Worm (Caenorhabditis elegans) whole organism, L3 larva: Measurements from ENCODE around the gene ZK177.3.
"Not testable (repeated sequence)": the region's sequence is repeated elsewhere in the genome, so short reads cannot be mapped to it uniquely, and the experiment has no call there.

ENCODE experiments used
- ZK546.5 ChIP-seq: sonication (generic microtip); optimal IDR thresholded peaks from 2 replicates; lab custom pipeline; 2017; ENCODE audit warnings: missing biosample characterization, missing genetic modification characterization
- aly-2 ChIP-seq: fragments of 150-350 bp; optimal IDR thresholded peaks from 2 replicates; lab custom pipeline; 2014; ENCODE audit warnings: missing biosample characterization, missing genetic modification characterization
- ama-1 ChIP-seq: fragments of 150-350 bp; optimal IDR thresholded peaks from 2 replicates; lab custom pipeline; 2018
- ceh-16 ChIP-seq: sonication (generic microtip); optimal IDR thresholded peaks from 2 replicates; lab custom pipeline; 2017; ENCODE audit warnings: missing biosample characterization, missing genetic modification characterization
- ceh-28 ChIP-seq: fragments of 150-350 bp; optimal IDR thresholded peaks from 2 replicates; lab custom pipeline; 2014; ENCODE audit warnings: missing biosample characterization, missing genetic modification reagents, missing genetic modification characterization
- ceh-9 ChIP-seq: sonication (generic microtip); optimal IDR thresholded peaks from 2 replicates; lab custom pipeline; 2018; ENCODE audit warnings: missing biosample characterization, missing genetic modification characterization
- daf-12 ChIP-seq: fragments of 150-350 bp; optimal IDR thresholded peaks from 2 replicates; lab custom pipeline; 2014; ENCODE audit warnings: missing biosample characterization, missing genetic modification reagents, missing genetic modification characterization
- egl-5 ChIP-seq: fragments of 150-350 bp; optimal IDR thresholded peaks from 2 replicates; lab custom pipeline; 2017; ENCODE audit warnings: missing biosample characterization, missing genetic modification reagents, missing genetic modification characterization, inconsistent platforms
- elt-1 ChIP-seq: fragments of 150-350 bp; optimal IDR thresholded peaks from 2 replicates; lab custom pipeline; 2014; ENCODE audit warnings: missing biosample characterization, missing genetic modification characterization
- elt-2 ChIP-seq: sonication (generic microtip); optimal IDR thresholded peaks from 2 replicates; lab custom pipeline; 2016; ENCODE audit warnings: missing genetic modification reagents, mild to moderate bottlenecking, missing genetic modification characterization, missing compliant biosample characterization
- elt-3 ChIP-seq, 3 experiments: fragments of 150-350 bp in 1 of 3; sonication (generic microtip) in 2 of 3; optimal IDR thresholded peaks; 2 replicates in 2 of 3; 4 replicates in 1 of 3; lab custom pipeline; 2014 to 2017; ENCODE audit warnings: missing biosample characterization in 3 of 3, missing genetic modification characterization in 3 of 3
- eor-1 ChIP-seq, 2 experiments: fragments of 150-350 bp; optimal IDR thresholded peaks; 2 replicates each; lab custom pipeline; 2014 to 2018; ENCODE audit warnings: missing biosample characterization in 2 of 2, missing genetic modification characterization in 2 of 2
- fkh-10 ChIP-seq: sonication (generic microtip); optimal IDR thresholded peaks from 2 replicates; lab custom pipeline; 2017; ENCODE audit warnings: missing biosample characterization, missing genetic modification reagents, missing genetic modification characterization
- fkh-2 ChIP-seq: fragments of 150-350 bp; optimal IDR thresholded peaks from 2 replicates; lab custom pipeline; 2014; ENCODE audit warnings: missing biosample characterization, missing genetic modification reagents, missing genetic modification characterization
- hmg-11 ChIP-seq: sonication (generic microtip); optimal IDR thresholded peaks from 2 replicates; lab custom pipeline; 2016; ENCODE audit warnings: missing genetic modification characterization, missing compliant biosample characterization
- jun-1 ChIP-seq: fragments of 150-350 bp; optimal IDR thresholded peaks from 2 replicates; lab custom pipeline; 2014; ENCODE audit warnings: missing biosample characterization, missing genetic modification reagents, missing genetic modification characterization
- lin-39 ChIP-seq: fragments of 150-350 bp; optimal IDR thresholded peaks from 2 replicates; lab custom pipeline; 2018; ENCODE audit warnings: missing biosample characterization, missing genetic modification reagents, missing genetic modification characterization
- lsy-12 ChIP-seq: sonication (generic microtip); optimal IDR thresholded peaks from 2 replicates; lab custom pipeline; 2016; ENCODE audit warnings: mild to moderate bottlenecking, missing genetic modification characterization, missing compliant biosample characterization
- mml-1 ChIP-seq: fragments of 150-350 bp; sonication (generic microtip); optimal IDR thresholded peaks from 3 replicates; lab custom pipeline; 2014; ENCODE audit warnings: missing biosample characterization, missing genetic modification characterization
- nhr-11 ChIP-seq: fragments of 150-350 bp; optimal IDR thresholded peaks from 2 replicates; lab custom pipeline; 2014; ENCODE audit warnings: missing biosample characterization, missing genetic modification characterization
- nhr-23 ChIP-seq: fragments of 150-350 bp; optimal IDR thresholded peaks from 2 replicates; lab custom pipeline; 2014; ENCODE audit warnings: missing biosample characterization, missing genetic modification reagents, missing genetic modification characterization
- nhr-43 ChIP-seq: sonication (generic microtip); optimal IDR thresholded peaks from 2 replicates; lab custom pipeline; 2016; ENCODE audit warnings: mild to moderate bottlenecking, missing genetic modification characterization, missing compliant biosample characterization; ENCODE audit not compliant: poor library complexity, severe bottlenecking
- nhr-67 ChIP-seq: fragments of 150-350 bp; optimal IDR thresholded peaks from 2 replicates; lab custom pipeline; 2014; ENCODE audit warnings: missing biosample characterization, missing genetic modification characterization
- nhr-76 ChIP-seq: fragments of 150-350 bp; sonication (generic microtip); optimal IDR thresholded peaks from 5 replicates; lab custom pipeline; 2014; ENCODE audit warnings: missing biosample characterization, missing genetic modification characterization
- pha-4 ChIP-seq: fragments of 150-350 bp; optimal IDR thresholded peaks from 2 replicates; lab custom pipeline; 2014; ENCODE audit warnings: missing biosample characterization, missing genetic modification reagents, missing genetic modification characterization
- pqm-1 ChIP-seq: fragments of 150-350 bp; optimal IDR thresholded peaks from 2 replicates; lab custom pipeline; 2017; ENCODE audit warnings: missing biosample characterization, missing genetic modification characterization, inconsistent platforms
- skn-1 ChIP-seq: fragments of 150-350 bp; optimal IDR thresholded peaks from 2 replicates; lab custom pipeline; 2014; ENCODE audit warnings: missing biosample characterization, missing genetic modification characterization
- snpc-4 ChIP-seq: fragments of 150-350 bp; optimal IDR thresholded peaks from 2 replicates; lab custom pipeline; 2014; ENCODE audit warnings: missing biosample characterization, missing genetic modification characterization
- unc-39 ChIP-seq: sonication (generic microtip); optimal IDR thresholded peaks from 4 replicates; lab custom pipeline; 2017; ENCODE audit warnings: missing biosample characterization, missing genetic modification characterization
- unc-62 ChIP-seq: fragments of 150-350 bp; sonication (generic microtip); optimal IDR thresholded peaks from 4 replicates; lab custom pipeline; 2014; ENCODE audit warnings: missing biosample characterization, missing genetic modification reagents, missing genetic modification characterization
- zag-1 ChIP-seq: fragments of 150-350 bp; optimal IDR thresholded peaks from 2 replicates; lab custom pipeline; 2014; ENCODE audit warnings: missing biosample characterization, missing genetic modification characterization
- ztf-11 ChIP-seq: fragments of 150-350 bp; optimal IDR thresholded peaks from 2 replicates; lab custom pipeline; 2014; ENCODE audit warnings: missing biosample characterization, missing genetic modification characterization

Gene ZK177.3

DNA sequence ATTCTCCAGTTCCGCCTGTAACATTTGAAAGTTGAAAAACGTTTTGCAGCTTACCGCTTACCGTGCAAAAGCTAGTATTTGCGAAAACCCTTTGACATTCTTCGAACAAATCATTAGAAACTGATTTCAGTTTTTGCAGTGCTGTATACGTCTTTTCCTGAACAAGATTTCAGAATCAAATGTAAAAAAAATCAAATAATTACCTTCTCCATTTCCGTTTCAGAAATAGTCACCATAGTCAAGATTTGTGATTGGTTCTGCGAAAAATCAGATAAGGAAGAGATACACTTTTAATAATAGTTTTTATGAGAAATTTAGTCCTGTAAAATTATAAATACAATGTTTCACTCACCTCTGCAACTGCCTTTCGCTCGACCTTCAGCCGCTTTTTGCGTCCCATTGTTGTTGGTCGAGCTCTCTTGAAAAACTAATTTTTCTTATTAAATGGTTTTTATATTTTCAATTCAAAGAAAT lies 16.2 kb downstream of the ZK177.3 start, which contains the start of gene C17C3.9:
C17C3.9 (minus strand) TSS at position 424 of the 474 bp plus-strand sequence.
- TF ChIP-seq fkh-2 (tag; lab: Kevin White, UChicago), result no peak
- TF ChIP-seq unc-62, result no peak
- no peak for TF ChIP-seq zag-1 (tag; lab: Kevin White, UChicago)
- TF ChIP-seq, all 47 proteins: peak for 0

DNA sequence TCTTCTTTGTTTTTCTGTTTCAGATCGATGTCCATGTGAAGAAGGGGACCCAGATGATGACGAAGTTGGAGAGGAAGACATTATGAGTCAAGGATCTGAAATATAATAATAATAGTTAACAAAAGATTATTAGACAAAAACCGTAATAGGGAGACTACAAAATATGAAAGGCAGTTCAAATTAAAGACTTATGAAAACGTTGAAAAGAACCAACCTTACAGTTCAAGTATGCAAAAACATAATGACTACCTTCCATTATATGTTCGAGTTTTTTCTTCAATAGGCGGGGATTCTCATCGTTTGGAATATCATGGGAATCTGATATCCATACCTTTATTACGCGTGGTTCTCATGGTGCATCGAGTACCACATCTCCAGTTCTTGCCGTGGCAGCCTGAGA lies 18.0 kb downstream of the ZK177.3 start, which contains the start of gene hlh-26:
hlh-26 (minus strand) TSS at position 101 of the 400 bp plus-strand sequence.
- TF ChIP-seq daf-12 (tag; lab: Kevin White, UChicago) (no peak), lsy-12 (tag; lab: Kevin White, UChicago) (no peak), ztf-11 (tag; lab: Kevin White, UChicago) (no peak), mml-1 (tag; lab: Kevin White, UChicago) (no peak), skn-1 (tag; lab: Kevin White, UChicago) (no peak), egl-5 (tag; lab: Kevin White, UChicago) (no peak), fkh-10 (no peak)

DNA sequence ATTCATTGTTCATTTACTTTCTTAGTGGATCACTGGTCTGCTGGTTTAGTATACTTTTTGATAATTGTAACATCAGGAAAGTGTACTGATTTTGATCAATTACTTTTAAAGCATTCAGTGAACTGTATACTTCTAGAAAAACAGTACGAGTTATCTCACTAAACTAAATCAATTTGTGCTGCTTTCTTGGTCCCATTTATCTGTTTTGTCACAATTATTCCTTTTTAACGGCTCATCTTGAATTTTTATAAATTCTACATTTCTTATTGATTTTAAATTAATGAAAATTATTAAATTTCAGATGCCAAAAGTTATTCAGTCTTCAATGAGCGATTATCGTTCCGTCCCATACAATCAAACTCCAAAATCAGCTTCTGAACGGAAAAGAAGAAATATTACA lies 19.3 kb downstream of the ZK177.3 start, which contains the start of gene hlh-25:
hlh-25 (plus strand) TSS at position 301 of the 400 bp plus-strand sequence.
- not testable (repeated sequence) for TF ChIP-seq ceh-9 (tag; lab: Kevin White, UChicago); aly-2 (tag; lab: Kevin White, UChicago); ZK546.5
- TF ChIP-seq, all 47 proteins: peak for 0; not testable (repeated sequence) for 47

DNA sequence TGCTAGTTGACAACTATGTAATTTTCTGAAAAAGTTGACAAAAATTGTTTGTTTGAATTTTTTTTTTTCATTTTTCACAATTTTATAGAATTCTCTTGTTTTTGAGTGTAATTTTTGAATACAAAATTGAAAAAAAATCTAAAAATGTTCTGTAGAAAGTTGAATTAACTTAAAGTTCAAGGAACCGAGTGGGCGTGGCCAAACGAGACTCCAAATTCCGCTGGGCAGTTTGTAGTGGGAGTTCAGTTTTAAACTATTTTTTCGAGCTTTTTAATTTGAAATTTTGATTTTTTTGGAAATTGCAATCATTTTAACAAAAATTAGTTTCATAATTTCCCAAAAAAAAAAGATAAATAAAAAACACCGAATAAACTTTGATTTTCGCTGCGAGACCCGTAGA lies 21.4 kb downstream of the ZK177.3 start:
- TF ChIP-seq mml-1 (tag; lab: Kevin White, UChicago) (no peak), jun-1 (no peak), ceh-28 (tag; lab: Kevin White, UChicago) (no peak), eor-1 (tag; optimal IDR thresholded peaks at IDR 0.05; lab: Kevin White, UChicago) (no peak), elt-2 (tag; lab: Kevin White, UChicago) (no peak), zag-1 (tag; lab: Kevin White, UChicago) (no peak)

DNA sequence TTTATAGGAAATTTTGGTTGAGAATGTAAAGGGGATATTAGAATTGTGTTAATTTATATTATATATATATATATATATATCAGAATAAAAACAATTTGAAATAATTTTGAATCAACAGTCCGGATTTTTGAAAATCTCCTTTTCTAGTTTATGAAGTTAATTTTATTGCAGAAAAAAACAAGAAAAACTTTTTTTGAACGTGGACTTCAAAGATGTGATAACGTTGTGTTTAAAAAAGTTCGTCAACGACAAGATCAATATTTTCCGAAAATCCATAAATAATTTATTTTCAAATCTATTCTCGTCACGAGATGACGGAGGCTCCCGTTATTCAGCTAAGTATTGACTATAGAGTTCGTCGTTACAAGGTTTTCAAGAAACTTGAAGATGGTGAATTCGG lies 21.9 kb downstream of the ZK177.3 start, which contains the start of gene C17C3.11:
C17C3.11 (plus strand) TSS at position 301 of the 400 bp plus-strand sequence.
- TF ChIP-seq pqm-1 (tag; lab: Kevin White, UChicago) (no peak), elt-3 (tag; optimal IDR thresholded peaks at IDR 0.05; lab: Kevin White, UChicago) (no peak), nhr-23 (tag; lab: Kevin White, UChicago) (no peak), zag-1 (tag; lab: Kevin White, UChicago) (no peak), jun-1 (no peak), unc-39 (tag; lab: Kevin White, UChicago) (no peak), fkh-2 (tag; lab: Kevin White, UChicago) (no peak), pha-4 (no peak), ceh-28 (tag; lab: Kevin White, UChicago) (no peak), ztf-11 (tag; lab: Kevin White, UChicago) (no peak)

DNA sequence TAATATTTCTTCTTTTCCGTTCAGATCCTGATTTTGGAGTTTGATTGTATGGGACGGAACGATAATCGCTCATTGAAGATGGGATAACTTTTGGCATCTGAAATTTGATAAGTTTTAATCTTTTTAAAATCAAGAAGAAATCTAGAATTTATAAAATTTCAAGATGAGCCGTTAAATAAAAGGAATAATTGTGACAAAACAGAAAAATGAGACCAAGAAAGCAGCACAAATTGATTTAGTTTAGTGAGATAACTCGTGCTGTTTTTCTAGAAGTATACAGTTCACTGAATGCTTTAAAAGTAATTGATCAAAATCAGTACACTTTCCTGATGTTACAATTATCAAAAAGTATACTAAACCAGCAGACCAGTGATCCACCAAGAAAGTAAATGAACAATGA lies 24.5 kb downstream of the ZK177.3 start, which contains the start of gene hlh-27:
hlh-27 (minus strand) TSS at position 101 of the 400 bp plus-strand sequence.
- TF ChIP-seq eor-1 (tag; optimal IDR thresholded peaks at IDR 0.05; lab: Kevin White, UChicago); ceh-28 (tag; lab: Kevin White, UChicago); elt-3 (tag; optimal IDR thresholded peaks at IDR 0.05; lab: Kevin White, UChicago): not testable (repeated sequence)

DNA sequence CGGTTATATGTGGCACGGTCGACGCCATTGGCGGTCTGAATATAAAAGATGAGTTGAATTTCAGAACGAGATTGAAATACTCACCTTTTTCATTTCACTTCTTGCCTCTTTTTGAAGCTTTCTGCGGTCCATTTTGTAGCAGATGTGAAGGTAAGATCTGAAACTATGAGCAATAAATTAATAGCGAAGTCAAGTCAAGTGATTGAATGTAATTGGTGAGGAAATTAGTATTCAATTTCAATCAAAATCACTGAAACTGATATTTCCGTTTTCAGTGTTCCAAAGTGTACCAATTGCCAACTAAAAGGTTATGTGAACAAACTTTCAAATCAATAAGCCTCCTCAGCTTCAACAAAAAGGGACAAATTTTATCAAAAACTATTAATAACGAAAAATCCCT lies 26.0 kb downstream of the ZK177.3 start, which contains the start of gene C17C3.24:
C17C3.24 (minus strand) TSS at position 101 of the 400 bp plus-strand sequence.
- TF ChIP-seq lsy-12 (tag; lab: Kevin White, UChicago) (no peak), ama-1 (lab: Kevin White, UChicago) (no peak), nhr-11 (no peak), nhr-76 (tag; lab: Kevin White, UChicago) (no peak), ceh-16 (tag; lab: Kevin White, UChicago) (no peak), ceh-9 (tag; lab: Kevin White, UChicago) (no peak), nhr-67 (tag; lab: Kevin White, UChicago) (no peak), zag-1 (tag; lab: Kevin White, UChicago) (no peak), elt-1 (tag; lab: Kevin White, UChicago) (no peak), lin-39 (tag; lab: Kevin White, UChicago) (no peak), hmg-11 (tag; lab: Kevin White, UChicago) (no peak), pha-4 (no peak), egl-5 (tag; lab: Kevin White, UChicago) (no peak), nhr-43 (no peak), fkh-10 (no peak), skn-1 (tag; lab: Kevin White, UChicago) (no peak), snpc-4 (no peak), nhr-23 (tag; lab: Kevin White, UChicago) (no peak), ZK546.5 (no peak)
